Worm (Caenorhabditis elegans) whole organism, L4 larva: ENCODE data around the gene pqm-1.
A peak's percentile ranks its signal among the peaks of the same experiment; 100 is the strongest.

ENCODE experiments used
- ama-1 ChIP-seq: fragments of 150-350 bp; optimal IDR thresholded peaks from 2 replicates; lab custom pipeline; 2014; ENCODE audit warnings: inconsistent platforms, mixed read lengths
- fkh-10 ChIP-seq: fragments of 150-350 bp; optimal IDR thresholded peaks from 2 replicates; lab custom pipeline; 2014; ENCODE audit warnings: missing biosample characterization, missing genetic modification reagents, missing genetic modification characterization
- lin-15B ChIP-seq: fragments of 150-350 bp; sonication (generic microtip); optimal IDR thresholded peaks from 3 replicates; lab custom pipeline; 2014; ENCODE audit warnings: missing biosample characterization, missing genetic modification characterization
- lir-3 ChIP-seq: sonication (generic microtip); optimal IDR thresholded peaks from 2 replicates; lab custom pipeline; 2016; ENCODE audit warnings: mild to moderate bottlenecking, missing genetic modification characterization, missing compliant biosample characterization
- mep-1 ChIP-seq: fragments of 150-350 bp; sonication (generic microtip); optimal IDR thresholded peaks from 3 replicates; lab custom pipeline; 2014; ENCODE audit warnings: missing biosample characterization, missing genetic modification characterization
- mxl-3 ChIP-seq: fragments of 200-800 bp; sonication (Bioruptor generic); optimal IDR thresholded peaks from 2 replicates; lab custom pipeline; 2018; ENCODE audit warnings: mild to moderate bottlenecking, missing genetic modification characterization, missing compliant biosample characterization
- nhr-11 ChIP-seq: fragments of 150-350 bp; optimal IDR thresholded peaks from 2 replicates; lab custom pipeline; 2014; ENCODE audit warnings: missing biosample characterization, missing genetic modification characterization
- nhr-237 ChIP-seq: sonication (generic microtip); optimal IDR thresholded peaks from 2 replicates; lab custom pipeline; 2017; ENCODE audit warnings: missing biosample characterization, missing genetic modification characterization
- skn-1 ChIP-seq: fragments of 150-350 bp; optimal IDR thresholded peaks from 2 replicates; lab custom pipeline; 2014; ENCODE audit warnings: missing biosample characterization, missing genetic modification characterization

DNA sequence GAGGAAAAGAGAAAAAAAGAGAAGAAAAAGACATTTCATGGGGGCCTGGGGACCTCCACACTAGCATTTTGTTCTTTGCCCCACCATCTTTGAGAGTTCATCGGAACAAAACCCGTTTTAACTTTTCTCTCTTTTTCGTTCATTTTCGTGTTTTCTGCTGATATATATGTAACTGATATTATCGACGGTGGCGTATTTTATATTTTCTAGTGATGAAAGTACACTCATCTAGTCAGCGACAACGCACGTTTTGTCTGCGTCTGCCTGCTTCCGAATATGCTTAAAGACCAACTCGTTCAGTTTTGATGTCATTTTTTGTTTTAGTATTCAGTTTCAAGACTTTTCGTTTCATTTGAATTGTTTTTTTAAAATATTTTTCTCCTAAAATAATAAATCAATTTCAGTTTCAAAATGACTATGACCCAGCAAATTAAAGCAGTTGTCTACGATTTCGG is 28.9 kb upstream of the pqm-1 start, which contains the start of gene bigr-1:
- TF ChIP-seq skn-1 (tag; lab: Kevin White, UChicago), result no peak
- TF ChIP-seq lir-3 (tag; lab: Kevin White, UChicago), result no peak
- no peak for TF ChIP-seq nhr-237 (tag; lab: Kevin White, UChicago)
- TF ChIP-seq ama-1 (lab: Kevin White, UChicago), result no peak
- no peak for TF ChIP-seq lin-15B (tag; lab: Kevin White, UChicago)
- TF ChIP-seq nhr-11 (tag; lab: Kevin White, UChicago), result no peak
- peak; percentile 68 for TF ChIP-seq mxl-3
- TF ChIP-seq mep-1 (tag; lab: Kevin White, UChicago), result peak; percentile 20
- TF ChIP-seq fkh-10 (GFP tag; lab: Kevin White, UChicago), result no peak
